Fruit fly (Drosophila melanogaster) whole organism, embryonic: ENCODE results near the gene Naa20A.

Experiments used
- CG10654 ChIP-seq: fragments of 200-800 bp; sonication (Bioruptor generic); optimal IDR thresholded peaks from 2 replicates; lab custom pipeline; 2016; ENCODE audit warnings: missing biosample characterization, missing genetic modification characterization
- CG10959 ChIP-seq: fragments of 200-800 bp; sonication (Bioruptor generic); IDR thresholded peaks from 2 replicates; pipeline ENCODE4 v1.3.6; 2022; ENCODE audit warnings: missing biosample characterization, missing genetic modification characterization
- CG15601 ChIP-seq: fragments of 200-800 bp; sonication (Bioruptor generic); optimal IDR thresholded peaks from 3 replicates; lab custom pipeline; 2019; ENCODE audit warnings: missing biosample characterization, mild to moderate bottlenecking, missing genetic modification characterization, moderate library complexity
- CG17612 ChIP-seq: fragments of 200-800 bp; sonication (Bioruptor generic); IDR thresholded peaks from 2 replicates; pipeline ENCODE4 v1.3.6; 2022; ENCODE audit warnings: missing biosample characterization, missing genetic modification characterization
- CG18011 ChIP-seq: fragments of 200-800 bp; sonication (Bioruptor generic); optimal IDR thresholded peaks from 2 replicates; lab custom pipeline; 2017; ENCODE audit warnings: missing biosample characterization, missing genetic modification characterization, mild to moderate bottlenecking, moderate library complexity, missing genotype
- CG34376 ChIP-seq: fragments of 200-800 bp; sonication (Bioruptor generic); optimal IDR thresholded peaks from 2 replicates; lab custom pipeline; 2018; ENCODE audit warnings: missing biosample characterization, mild to moderate bottlenecking, missing genetic modification characterization
- CG4424 ChIP-seq: fragments of 200-800 bp; sonication (Bioruptor generic); optimal IDR thresholded peaks from 3 replicates; lab custom pipeline; 2016; ENCODE audit warnings: missing biosample characterization, missing genetic modification characterization
- CG5180 ChIP-seq: fragments of 200-800 bp; sonication (Bioruptor generic); optimal IDR thresholded peaks from 3 replicates; lab custom pipeline; 2017; ENCODE audit warnings: missing biosample characterization, missing genetic modification characterization, mild to moderate bottlenecking, moderate library complexity, missing genetic modification reagents
- CG6175 ChIP-seq: fragments of 200-800 bp; sonication (Bioruptor generic); IDR thresholded peaks from 3 replicates; pipeline ENCODE4 v1.3.6; 2022; ENCODE audit warnings: missing biosample characterization, missing genetic modification characterization
- CG6654 ChIP-seq: fragments of 200-800 bp; sonication (Bioruptor generic); optimal IDR thresholded peaks from 2 replicates; lab custom pipeline; 2017; ENCODE audit warnings: missing biosample characterization, mild to moderate bottlenecking, missing genetic modification characterization
- CG6689 ChIP-seq: fragments of 200-800 bp; sonication (Bioruptor generic); IDR thresholded peaks from 2 replicates; pipeline ENCODE4 v1.3.6; 2022; ENCODE audit warnings: missing biosample characterization, missing genetic modification characterization
- CG7745 ChIP-seq: fragments of 200-800 bp; sonication (Bioruptor generic); optimal IDR thresholded peaks from 2 replicates; lab custom pipeline; 2018; ENCODE audit warnings: missing biosample characterization, mild to moderate bottlenecking, missing genetic modification characterization, moderate library complexity
- CG8944 ChIP-seq: fragments of 200-800 bp; sonication (Bioruptor generic); optimal IDR thresholded peaks from 3 replicates; lab custom pipeline; 2016; ENCODE audit warnings: missing biosample characterization, missing genetic modification characterization
- D19B ChIP-seq: fragments of 200-800 bp; sonication (Bioruptor generic); optimal IDR thresholded peaks from 2 replicates; lab custom pipeline; 2017; ENCODE audit warnings: missing biosample characterization, mild to moderate bottlenecking, missing genetic modification characterization
- Dip2 ChIP-seq: fragments of 200-800 bp; sonication (Bioruptor generic); IDR thresholded peaks from 2 replicates; pipeline ENCODE4 v1.3.6; 2022; ENCODE audit warnings: missing biosample characterization, missing genetic modification characterization
- Dll ChIP-seq: fragments of 200-800 bp; sonication (Bioruptor generic); IDR thresholded peaks from 4 replicates; pipeline ENCODE4 v1.3.6; 2022; ENCODE audit warnings: missing biosample characterization, missing genetic modification characterization; ENCODE audit not compliant: partially characterized antibody
- Dref ChIP-seq: fragments of 200-800 bp; sonication (Bioruptor generic); IDR thresholded peaks from 2 replicates; pipeline ENCODE4 v1.3.6; 2022; ENCODE audit warnings: missing biosample characterization, missing genetic modification characterization
- Drgx ChIP-seq: fragments of 200-800 bp; sonication (Bioruptor generic); IDR thresholded peaks from 2 replicates; pipeline ENCODE4 v1.3.6; 2022; ENCODE audit warnings: missing biosample characterization, missing genetic modification characterization
- Ets65A ChIP-seq: fragments of 200-800 bp; sonication (Bioruptor generic); peaks from one replicate; lab custom pipeline; 2016; ENCODE audit warnings: missing biosample characterization, missing genetic modification characterization
- HHEX ChIP-seq: fragments of 200-800 bp; sonication (Bioruptor generic); optimal IDR thresholded peaks from 3 replicates; lab custom pipeline; 2017; ENCODE audit warnings: missing biosample characterization, mild to moderate bottlenecking, missing genetic modification characterization, missing genetic modification reagents
- Mrtf ChIP-seq: fragments of 200-800 bp; sonication (Bioruptor generic); IDR thresholded peaks from 3 replicates; pipeline ENCODE4 v1.3.6; 2022; ENCODE audit warnings: missing biosample characterization, missing genetic modification characterization
- Neu2 ChIP-seq: fragments of 200-800 bp; sonication (Bioruptor generic); optimal IDR thresholded peaks from 3 replicates; lab custom pipeline; 2016; ENCODE audit warnings: missing biosample characterization, missing genetic modification characterization, borderline replicate concordance
- Nf-YB ChIP-seq: fragments of 200-800 bp; sonication (Bioruptor generic); optimal IDR thresholded peaks from 3 replicates; lab custom pipeline; 2019; ENCODE audit warnings: missing biosample characterization, mild to moderate bottlenecking, missing genetic modification characterization, moderate library complexity
- Sin3A ChIP-seq: fragments of >200 bp; optimal IDR thresholded peaks from 2 replicates; lab custom pipeline; 2018
- Sry-δ ChIP-seq: fragments of 200-800 bp; sonication (Bioruptor generic); optimal IDR thresholded peaks from 2 replicates; lab custom pipeline; 2016; ENCODE audit warnings: missing biosample characterization, missing genetic modification characterization
- ac ChIP-seq: fragments of 200-800 bp; sonication (Bioruptor generic); optimal IDR thresholded peaks from 3 replicates; lab custom pipeline; 2017; ENCODE audit warnings: missing biosample characterization, mild to moderate bottlenecking, missing genetic modification characterization
- ara ChIP-seq: fragments of 200-800 bp; sonication (Bioruptor generic); IDR thresholded peaks from 2 replicates; pipeline ENCODE4 v1.3.6; 2022; ENCODE audit warnings: missing biosample characterization, missing genetic modification characterization
- ato ChIP-seq: fragments of 200-800 bp; sonication (Bioruptor generic); IDR thresholded peaks from 2 replicates; pipeline ENCODE4 v1.3.6; 2022; ENCODE audit warnings: missing biosample characterization, missing genetic modification characterization; ENCODE audit not compliant: partially characterized antibody
- bab2 ChIP-seq: fragments of 200-800 bp; sonication (Bioruptor generic); optimal IDR thresholded peaks from 2 replicates; lab custom pipeline; 2016; ENCODE audit warnings: missing biosample characterization, missing genetic modification characterization
- bbx ChIP-seq: fragments of 200-800 bp; sonication (Bioruptor generic); IDR thresholded peaks from 2 replicates; pipeline ENCODE4 v1.3.6; 2022; ENCODE audit warnings: missing biosample characterization, missing genetic modification characterization; ENCODE audit not compliant: partially characterized antibody
- chinmo ChIP-seq: fragments of 200-800 bp; sonication (Bioruptor generic); IDR thresholded peaks from 4 replicates; pipeline ENCODE4 v1.3.6; 2022; ENCODE audit warnings: missing biosample characterization, missing genetic modification characterization; ENCODE audit not compliant: partially characterized antibody
- eve ChIP-seq, 2 experiments: fragments of >200 bp; optimal IDR thresholded peaks; 2 replicates each; lab custom pipeline; 2017; ENCODE audit warnings: missing biosample characterization in 2 of 2, missing genetic modification characterization in 2 of 2
- eyg ChIP-seq: fragments of 200-800 bp; sonication (Bioruptor generic); optimal IDR thresholded peaks from 3 replicates; lab custom pipeline; 2016; ENCODE audit warnings: missing biosample characterization, missing genetic modification characterization
- gt ChIP-seq: fragments of 200-800 bp; sonication (Bioruptor generic); IDR thresholded peaks from 2 replicates; pipeline ENCODE4 v1.3.6; 2022; ENCODE audit warnings: missing biosample characterization, missing genetic modification characterization
- ham ChIP-seq: fragments of 200-800 bp; sonication (Bioruptor generic); IDR thresholded peaks from 2 replicates; pipeline ENCODE4 v1.3.6; 2022; ENCODE audit warnings: missing biosample characterization, missing genetic modification characterization
- hbn ChIP-seq: fragments of 200-800 bp; sonication (Bioruptor generic); IDR thresholded peaks from 2 replicates; pipeline ENCODE4 v1.3.6; 2022; ENCODE audit warnings: missing biosample characterization, missing genetic modification characterization; ENCODE audit not compliant: partially characterized antibody
- her ChIP-seq: fragments of 200-800 bp; sonication (Bioruptor generic); optimal IDR thresholded peaks from 2 replicates; lab custom pipeline; 2016; ENCODE audit warnings: missing biosample characterization, missing genetic modification characterization
- insv ChIP-seq, 2 experiments: fragments of 200-800 bp; sonication (Bioruptor generic); optimal IDR thresholded peaks; 3 replicates each; lab custom pipeline; 2016 to 2018; ENCODE audit warnings: missing biosample characterization in 2 of 2, missing genetic modification characterization in 2 of 2
- lbe ChIP-seq: fragments of 200-800 bp; sonication (Bioruptor generic); optimal IDR thresholded peaks from 2 replicates; lab custom pipeline; 2016; ENCODE audit warnings: missing biosample characterization, mild to moderate bottlenecking, missing genetic modification characterization
- p53 ChIP-seq: fragments of 200-800 bp; sonication (Bioruptor generic); optimal IDR thresholded peaks from 2 replicates; lab custom pipeline; 2016; ENCODE audit warnings: missing biosample characterization, missing genetic modification characterization
- pzg ChIP-seq: fragments of 200-800 bp; sonication (Bioruptor generic); optimal IDR thresholded peaks from 3 replicates; lab custom pipeline; 2018; ENCODE audit warnings: missing biosample characterization, mild to moderate bottlenecking, missing genetic modification characterization, moderate library complexity
- row ChIP-seq: fragments of 200-800 bp; sonication (Bioruptor generic); IDR thresholded peaks from 3 replicates; pipeline ENCODE4 v1.3.6; 2022; ENCODE audit warnings: missing biosample characterization, missing genetic modification characterization
- sisA ChIP-seq: fragments of 200-800 bp; sonication (Bioruptor generic); IDR thresholded peaks from 2 replicates; pipeline ENCODE4 v1.3.6; 2022; ENCODE audit warnings: missing biosample characterization, missing genetic modification characterization
- slp2 ChIP-seq: fragments of 200-800 bp; sonication (Bioruptor generic); optimal IDR thresholded peaks from 2 replicates; lab custom pipeline; 2016; ENCODE audit warnings: missing biosample characterization, missing genetic modification characterization
- sob ChIP-seq: fragments of 200-800 bp; sonication (Bioruptor generic); IDR thresholded peaks from 2 replicates; pipeline ENCODE4 v1.3.6; 2022; ENCODE audit warnings: missing biosample characterization, missing genetic modification characterization
- tx ChIP-seq: fragments of 200-800 bp; sonication (Bioruptor generic); optimal IDR thresholded peaks from 2 replicates; lab custom pipeline; 2016; ENCODE audit warnings: missing biosample characterization, missing genetic modification characterization
- unc-4 ChIP-seq: fragments of 200-800 bp; sonication (Bioruptor generic); IDR thresholded peaks from 2 replicates; pipeline ENCODE4 v1.3.6; 2022; ENCODE audit warnings: missing biosample characterization, missing genetic modification characterization; ENCODE audit not compliant: partially characterized antibody
- vfl ChIP-seq: fragments of 200-800 bp; sonication (Bioruptor generic); optimal IDR thresholded peaks from 2 replicates; lab custom pipeline; 2016; ENCODE audit warnings: missing biosample characterization, missing genetic modification characterization
- wek ChIP-seq: fragments of 200-800 bp; sonication (Bioruptor generic); optimal IDR thresholded peaks from 3 replicates; lab custom pipeline; 2018; ENCODE audit warnings: missing biosample characterization, mild to moderate bottlenecking, missing genetic modification characterization, moderate library complexity
- wor ChIP-seq: fragments of 200-800 bp; sonication (Bioruptor generic); IDR thresholded peaks from 2 replicates; pipeline ENCODE4 v1.3.6; 2022; ENCODE audit warnings: missing biosample characterization, missing genetic modification characterization
- zf30C ChIP-seq: fragments of 200-800 bp; sonication (Bioruptor generic); optimal IDR thresholded peaks from 3 replicates; lab custom pipeline; 2018; ENCODE audit warnings: missing biosample characterization, mild to moderate bottlenecking, missing genetic modification characterization

Naa20A gene

DNA sequence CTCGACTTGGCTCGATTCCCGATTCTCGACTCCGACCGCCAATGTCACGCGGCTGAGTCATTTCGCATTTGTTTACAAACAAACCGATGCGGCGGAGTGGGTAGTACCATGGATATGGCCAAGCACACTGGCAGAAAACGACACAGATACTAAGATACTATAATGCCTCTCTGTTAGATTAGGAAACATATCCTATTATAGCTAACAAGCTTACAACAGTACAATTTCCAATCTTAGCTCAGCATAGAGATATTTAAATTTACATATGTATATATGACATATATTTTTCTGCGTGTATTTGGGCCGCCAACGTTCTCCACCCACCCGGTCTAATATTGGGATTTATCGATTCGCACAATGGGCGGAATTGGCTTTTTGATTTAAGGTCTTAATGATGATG is 18.9 kb downstream of the Naa20A start (continued):
- TF ChIP-seq Neu2 (GFP tag; lab: Kevin White, UChicago): no peak
- TF ChIP-seq CG34376 (GFP tag; lab: Kevin White, UChicago): peak; percentile 86
- peak; percentile 60 for TF ChIP-seq CG10654 (GFP tag; lab: Kevin White, UChicago)
- peak; percentile 73 for TF ChIP-seq CG10959 (GFP tag; lab: Robert Waterston, UW)
- TF ChIP-seq bab2: peak; percentile 43
- TF ChIP-seq row (GFP tag; lab: Robert Waterston, UW): peak; percentile 88
- peak; percentile 94 for TF ChIP-seq Ets65A
- TF ChIP-seq Mrtf (GFP tag; lab: Robert Waterston, UW): peak; percentile 72; the same call in 1 of the 3 replicates
- peak; percentile 29 for TF ChIP-seq vfl (GFP tag; lab: Kevin White, UChicago)
- TF ChIP-seq ac: no peak
- TF ChIP-seq eve (GFP tag; optimal IDR thresholded peaks at IDR 0.05; lab: Kevin White, UChicago): no peak
- peak; percentile 64 for TF ChIP-seq CG15601 (tag; lab: Kevin White, UChicago)
- TF ChIP-seq unc-4 (GFP tag; lab: Robert Waterston, UW): no peak
- peak; percentile 36 for TF ChIP-seq CG5180 (GFP tag; lab: Kevin White, UChicago)
- TF ChIP-seq wek: no peak
- TF ChIP-seq Dref (GFP tag; lab: Robert Waterston, UW): 0 out of 2 replicates have a peak, but pooled peaks have one; percentile 26
- TF ChIP-seq sisA: peak; percentile 81
- no peak for TF ChIP-seq Dll (GFP tag; lab: Robert Waterston, UW)
- TF ChIP-seq Dip2 (GFP tag; lab: Robert Waterston, UW): no peak
- no peak for TF ChIP-seq p53
- TF ChIP-seq chinmo (GFP tag; lab: Robert Waterston, UW): no peak
- peak; percentile 35; the same call in 1 of the 2 replicates for TF ChIP-seq gt (GFP tag; lab: Robert Waterston, UW)
- TF ChIP-seq ara (GFP tag; lab: Robert Waterston, UW): peak; percentile 20; the same call in 1 of the 2 replicates
- no peak for TF ChIP-seq pzg (GFP tag; lab: Kevin White, UChicago)
- TF ChIP-seq her: no peak
- no peak for TF ChIP-seq CG7745
- TF ChIP-seq zf30C (GFP tag; lab: Kevin White, UChicago): peak; percentile 27
- peak; percentile 20 for TF ChIP-seq tx (GFP tag; lab: Kevin White, UChicago)
- peak; percentile 74 for TF ChIP-seq CG6175
- peak; percentile 84 for TF ChIP-seq sob (GFP tag; lab: Robert Waterston, UW)
- no peak for TF ChIP-seq Sin3A (lab: Kevin White, UChicago)
- TF ChIP-seq Drgx: peak; percentile 84
- peak; percentile 43 for TF ChIP-seq D19B
- TF ChIP-seq HHEX: peak; percentile 78
- no peak for TF ChIP-seq CG17612
- TF ChIP-seq CG6654: peak; percentile 7
- peak; percentile 48; the same call in 1 of the 2 replicates for TF ChIP-seq wor (GFP tag; lab: Robert Waterston, UW)
- TF ChIP-seq CG8944: peak; percentile 32
- TF ChIP-seq CG4424 (GFP tag; lab: Kevin White, UChicago): peak; percentile 77
- no peak for TF ChIP-seq ato (GFP tag; lab: Robert Waterston, UW)
- TF ChIP-seq bbx (GFP tag; lab: Robert Waterston, UW): no peak
- TF ChIP-seq eyg (GFP tag; lab: Kevin White, UChicago): no peak
- TF ChIP-seq ham: 0 out of 2 replicates have a peak, but pooled peaks have one; percentile 14
- peak; percentile 73 for TF ChIP-seq CG6689 (GFP tag; lab: Robert Waterston, UW)
- TF ChIP-seq CG18011: peak; percentile 26
- TF ChIP-seq Nf-YB (GFP tag; lab: Kevin White, UChicago): peak; percentile 36
- TF ChIP-seq slp2 (GFP tag; lab: Kevin White, UChicago): peak; percentile 42
- TF ChIP-seq insv (GFP tag; optimal IDR thresholded peaks at IDR 0.05; lab: Kevin White, UChicago): no peak
- TF ChIP-seq hbn (GFP tag; lab: Robert Waterston, UW): no peak
- peak; percentile 30 for TF ChIP-seq lbe (GFP tag; lab: Kevin White, UChicago)
- no peak for TF ChIP-seq Sry-δ
